Fruit fly (Drosophila melanogaster) whole organism, prepupa: ENCODE data around the gene CG4017.

Source experiments
- CG6792 ChIP-seq: fragments of 200-800 bp; sonication (Bioruptor generic); optimal IDR thresholded peaks from 3 replicates; lab custom pipeline; 2016; ENCODE audit warnings: missing biosample characterization, missing genetic modification characterization
- CG9139 ChIP-seq: fragments of 200-800 bp; sonication (Bioruptor generic); optimal IDR thresholded peaks from 3 replicates; lab custom pipeline; 2017; ENCODE audit warnings: missing biosample characterization, mild to moderate bottlenecking, missing genetic modification characterization
- Hr38 ChIP-seq: sonication (Bioruptor generic); optimal IDR thresholded peaks from 2 replicates; lab custom pipeline; 2016; ENCODE audit warnings: missing biosample characterization, missing genetic modification characterization
- Hr39 ChIP-seq: fragments of 200-800 bp; sonication (Bioruptor generic); optimal IDR thresholded peaks from 2 replicates; lab custom pipeline; 2016; ENCODE audit warnings: missing biosample characterization, missing genetic modification characterization
- Hr4 ChIP-seq: fragments of 200-800 bp; sonication (Bioruptor generic); optimal IDR thresholded peaks from 3 replicates; lab custom pipeline; 2016; ENCODE audit warnings: missing biosample characterization, missing genetic modification characterization
- Met ChIP-seq: fragments of 200-800 bp; sonication (Bioruptor generic); optimal IDR thresholded peaks from 3 replicates; lab custom pipeline; 2016; ENCODE audit warnings: missing biosample characterization, missing genetic modification characterization
- OdsH ChIP-seq: fragments of 200-800 bp; sonication (Bioruptor generic); optimal IDR thresholded peaks from 3 replicates; lab custom pipeline; 2016; ENCODE audit warnings: missing biosample characterization, missing genetic modification characterization
- Sox102F ChIP-seq: fragments of 200-800 bp; sonication (Bioruptor generic); optimal IDR thresholded peaks from 2 replicates; lab custom pipeline; 2016; ENCODE audit warnings: missing biosample characterization, mild to moderate bottlenecking, missing genetic modification characterization
- Sox14 ChIP-seq: fragments of 200-800 bp; sonication (Bioruptor generic); optimal IDR thresholded peaks from 3 replicates; lab custom pipeline; 2016; ENCODE audit warnings: missing biosample characterization, missing genetic modification characterization
- acj6 ChIP-seq: fragments of 200-800 bp; sonication (Bioruptor generic); optimal IDR thresholded peaks from 3 replicates; lab custom pipeline; 2016; ENCODE audit warnings: missing biosample characterization, missing genetic modification characterization
- eg ChIP-seq: fragments of 200-800 bp; sonication (Bioruptor generic); IDR thresholded peaks from 3 replicates; pipeline ENCODE4 v1.3.6; 2022; ENCODE audit warnings: missing biosample characterization, missing genetic modification characterization
- esn ChIP-seq: fragments of 200-800 bp; sonication (Bioruptor generic); optimal IDR thresholded peaks from 2 replicates; lab custom pipeline; 2016; ENCODE audit warnings: missing biosample characterization, mild to moderate bottlenecking, missing genetic modification characterization, moderate library complexity
- spab ChIP-seq: fragments of 200-800 bp; sonication (Bioruptor generic); optimal IDR thresholded peaks from 2 replicates; lab custom pipeline; 2017; ENCODE audit warnings: missing biosample characterization, mild to moderate bottlenecking, missing genetic modification characterization, missing genetic modification reagents

- TF ChIP-seq Met (GFP tag; lab: Kevin White, UChicago) (no peak), spab (no peak), Sox14 (no peak), Hr4 (GFP tag; lab: Kevin White, UChicago) (no peak), Hr39 (GFP tag; lab: Kevin White, UChicago) (no peak), Sox102F (GFP tag; lab: Kevin White, UChicago) (no peak), CG6792 (GFP tag; lab: Kevin White, UChicago) (no peak), OdsH (GFP tag; lab: Kevin White, UChicago) (no peak), eg (GFP tag; lab: Robert Waterston, UW) (no peak), acj6 (GFP tag; lab: Kevin White, UChicago) (no peak), Hr38 (no peak), esn (GFP tag; lab: Kevin White, UChicago) (no peak), CG9139 (GFP tag; lab: Kevin White, UChicago) (no peak)
Measured at dm6 chr2L:9754817-9755216, 12.0 kb upstream of the CG4017 start.
